Worm (Caenorhabditis elegans): ENCODE data around the gene hsp-3.

Gene hsp-3

ce11 chrX:6092533-6092932 is 609 bp upstream of the hsp-3 start:
- TF ChIP-seq rnt-1 (tag; optimal IDR thresholded peaks at IDR 0.05) (peak; percentile 13), mec-3 (tag; optimal IDR thresholded peaks at IDR 0.05; ENCODE audit: borderline replicate concordance) (no peak), ceh-14 (tag; optimal IDR thresholded peaks at IDR 0.05) (no peak)

- no peak for TF ChIP-seq sox-4 (tag; optimal IDR thresholded peaks at IDR 0.05)
- no peak for TF ChIP-seq fax-1 (tag; optimal IDR thresholded peaks at IDR 0.05)
- no peak for TF ChIP-seq madf-2 (tag; optimal IDR thresholded peaks at IDR 0.05)
- TF ChIP-seq nfya-1 (tag; optimal IDR thresholded peaks at IDR 0.05): no peak
- TF ChIP-seq gmeb-2 (tag; optimal IDR thresholded peaks at IDR 0.05): no peak
- no peak for TF ChIP-seq ceh-18 (tag; optimal IDR thresholded peaks at IDR 0.05)
These were observed 1.1 kb downstream of the hsp-3 start for ce11 chrX:6090779-6091178.

- TF ChIP-seq madf-2 (tag; optimal IDR thresholded peaks at IDR 0.05) (no peak), T23F11.4 (GFP tag; optimal IDR thresholded peaks at IDR 0.05) (no peak), lin-11 (tag; optimal IDR thresholded peaks at IDR 0.05) (no peak), pat-9 (tag; optimal IDR thresholded peaks at IDR 0.05) (no peak), pag-3 (tag; optimal IDR thresholded peaks at IDR 0.05; ENCODE audit: borderline replicate concordance) (no peak), hlh-30 (tag; optimal IDR thresholded peaks at IDR 0.05; ENCODE audit: insufficient read depth) (no peak), ceh-2 (tag; optimal IDR thresholded peaks at IDR 0.05) (no peak), unc-3 (GFP tag; conservative IDR thresholded peaks at IDR 0.05) (no peak), unc-3 (tag; optimal IDR thresholded peaks at IDR 0.05) (no peak), hlh-6 (tag; optimal IDR thresholded peaks at IDR 0.05) (no peak), ceh-14 (tag; optimal IDR thresholded peaks at IDR 0.05) (no peak), dve-1 (tag; optimal IDR thresholded peaks at IDR 0.05) (no peak), unc-55 (GFP tag; optimal IDR thresholded peaks at IDR 0.05) (no peak), K09A11.1 (tag; optimal IDR thresholded peaks at IDR 0.05; ENCODE audit: insufficient read depth) (no peak), sox-2 (GFP tag; IDR thresholded peaks at IDR 0.05) (no peak), ttx-3 (tag; optimal IDR thresholded peaks at IDR 0.05) (no peak), rnt-1 (tag; optimal IDR thresholded peaks at IDR 0.05) (no peak), ztf-16 (tag; optimal IDR thresholded peaks at IDR 0.05) (no peak)
These were observed 3.2 kb downstream of the hsp-3 start for ce11 chrX:6088718-6089117.

ce11 chrX:6087676-6088075 is 4.2 kb downstream of the hsp-3 start, which contains the start of gene C45B2.8:
Gene C45B2.8 (plus strand): TSS chrX:6087976.
- TF ChIP-seq ceh-14 (tag; optimal IDR thresholded peaks at IDR 0.05): no peak
- TF ChIP-seq dmd-4 (tag; optimal IDR thresholded peaks at IDR 0.05; ENCODE audit: borderline replicate concordance): no peak
- TF ChIP-seq elt-4 (tag; optimal IDR thresholded peaks at IDR 0.05): no peak
- no peak for TF ChIP-seq ceh-34 (tag; optimal IDR thresholded peaks at IDR 0.05)
- no peak for TF ChIP-seq ztf-16 (tag; optimal IDR thresholded peaks at IDR 0.05)
- TF ChIP-seq T23F11.4 (GFP tag; optimal IDR thresholded peaks at IDR 0.05): no peak
- TF ChIP-seq C38D4.7 (GFP tag; optimal IDR thresholded peaks at IDR 0.05): no peak
- TF ChIP-seq ceh-2 (tag; optimal IDR thresholded peaks at IDR 0.05): no peak
- no peak for TF ChIP-seq hlh-30 (tag; optimal IDR thresholded peaks at IDR 0.05; ENCODE audit: insufficient read depth)
- no peak for TF ChIP-seq odd-2 (tag; optimal IDR thresholded peaks at IDR 0.05)
- TF ChIP-seq ceh-18 (tag; optimal IDR thresholded peaks at IDR 0.05): no peak
- TF ChIP-seq hlh-6 (tag; optimal IDR thresholded peaks at IDR 0.05): no peak
- TF ChIP-seq ceh-48 (tag; optimal IDR thresholded peaks at IDR 0.05): no peak
- TF ChIP-seq ttx-3 (tag; optimal IDR thresholded peaks at IDR 0.05): no peak
- no peak for TF ChIP-seq ceh-22 (tag; optimal IDR thresholded peaks at IDR 0.05)
- TF ChIP-seq tbx-7 (tag; optimal IDR thresholded peaks at IDR 0.05): no peak
- no peak for TF ChIP-seq tbx-2 (tag; optimal IDR thresholded peaks at IDR 0.05)

ce11 chrX:6085824-6086223 is 6.1 kb downstream of the hsp-3 start, which contains the start of gene C45B2.1:
Gene C45B2.1 (plus strand): TSS chrX:6086124.
- TF ChIP-seq hlh-30 (tag; optimal IDR thresholded peaks at IDR 0.05; ENCODE audit: insufficient read depth) (no peak), F13H6.1 (tag; optimal IDR thresholded peaks at IDR 0.05) (no peak)

Data from whole organism, late embryonic.